Worm (Caenorhabditis elegans) whole organism, L2 larva: ENCODE data around the gene Y34F4.3.

ENCODE experiments used
- ZK546.5 ChIP-seq: sonication (generic microtip); optimal IDR thresholded peaks from 2 replicates; lab custom pipeline; 2017; ENCODE audit warnings: missing biosample characterization, missing genetic modification characterization
- ama-1 ChIP-seq: fragments of 150-350 bp; optimal IDR thresholded peaks from 2 replicates; lab custom pipeline; 2018; ENCODE audit warnings: inconsistent platforms
- dmd-4 ChIP-seq: sonication (generic microtip); optimal IDR thresholded peaks from 2 replicates; lab custom pipeline; 2017; ENCODE audit warnings: missing biosample characterization, missing genetic modification characterization
- fos-1 ChIP-seq: fragments of 150-350 bp; optimal IDR thresholded peaks from 2 replicates; lab custom pipeline; 2014; ENCODE audit warnings: missing biosample characterization, missing genetic modification characterization
- lin-11 ChIP-seq: fragments of 150-350 bp; sonication (generic microtip); optimal IDR thresholded peaks from 2 replicates; lab custom pipeline; 2014; ENCODE audit warnings: missing biosample characterization, missing genetic modification characterization, inconsistent platforms, mixed read lengths
- lin-39 ChIP-seq: fragments of 150-350 bp; optimal IDR thresholded peaks from 2 replicates; lab custom pipeline; 2014; ENCODE audit warnings: missing biosample characterization, missing genetic modification reagents, missing genetic modification characterization
- lsy-2 ChIP-seq, 2 experiments: fragments of 150-350 bp in 1 of 2; sonication (generic microtip) in 1 of 2; optimal IDR thresholded peaks; 2 replicates each; lab custom pipeline; 2014 to 2017; ENCODE audit warnings: missing biosample characterization in 2 of 2, missing genetic modification characterization in 2 of 2
- nhr-237 ChIP-seq: fragments of 150-350 bp; optimal IDR thresholded peaks from 2 replicates; lab custom pipeline; 2014; ENCODE audit warnings: missing biosample characterization, missing genetic modification characterization
- sma-3 ChIP-seq: sonication (generic microtip); optimal IDR thresholded peaks from 2 replicates; lab custom pipeline; 2016; ENCODE audit warnings: missing genetic modification reagents, missing genetic modification characterization, missing compliant biosample characterization
- unc-39 ChIP-seq: fragments of 150-350 bp; optimal IDR thresholded peaks from 2 replicates; lab custom pipeline; 2014; ENCODE audit warnings: missing biosample characterization, missing genetic modification characterization
- unc-62 ChIP-seq: fragments of 150-350 bp; optimal IDR thresholded peaks from 2 replicates; lab custom pipeline; 2014; ENCODE audit warnings: missing biosample characterization, missing genetic modification reagents, missing genetic modification characterization
- ztf-4 ChIP-seq: fragments of 150-350 bp; optimal IDR thresholded peaks from 2 replicates; lab custom pipeline; 2014; ENCODE audit warnings: missing biosample characterization, missing genetic modification characterization

- TF ChIP-seq lin-39 (tag; lab: Kevin White, UChicago) (no peak), ZK546.5 (tag; lab: Kevin White, UChicago) (no peak), unc-62 (GFP tag; lab: Kevin White, UChicago) (no peak), ama-1 (lab: Kevin White, UChicago) (no peak), unc-39 (tag; lab: Kevin White, UChicago) (no peak), lsy-2 (tag; optimal IDR thresholded peaks at IDR 0.05; lab: Kevin White, UChicago) (no peak), nhr-237 (tag; lab: Kevin White, UChicago) (no peak), ztf-4 (tag; lab: Kevin White, UChicago) (no peak), lin-11 (tag; lab: Kevin White, UChicago) (no peak), sma-3 (GFP tag; lab: Kevin White, UChicago) (no peak), dmd-4 (tag; lab: Kevin White, UChicago) (no peak), fos-1 (tag; lab: Kevin White, UChicago) (no peak)
Measured at ce11 chrIII:970928-971327, 45.1 kb downstream of the Y34F4.3 start.
